Fruit fly (Drosophila melanogaster) whole organism, embryonic: ENCODE results near the gene CrebB.

ENCODE experiments used
- C15 ChIP-seq: fragments of 200-800 bp; sonication (Bioruptor generic); IDR thresholded peaks from 3 replicates; pipeline ENCODE4 v1.3.6; 2022; ENCODE audit warnings: missing biosample characterization, missing genetic modification characterization
- CG10366 ChIP-seq: fragments of 200-800 bp; sonication (Bioruptor generic); IDR thresholded peaks from 2 replicates; pipeline ENCODE4 v1.3.6; 2022; ENCODE audit warnings: missing biosample characterization, missing genetic modification characterization
- CG10431 ChIP-seq: fragments of 200-800 bp; sonication (Bioruptor generic); optimal IDR thresholded peaks from 3 replicates; lab custom pipeline; 2018; ENCODE audit warnings: missing biosample characterization, mild to moderate bottlenecking, missing genetic modification characterization
- CG10565 ChIP-seq: fragments of 200-800 bp; sonication (Bioruptor generic); optimal IDR thresholded peaks from 3 replicates; lab custom pipeline; 2016; ENCODE audit warnings: missing biosample characterization, mild to moderate bottlenecking, missing genetic modification characterization
- CG11560 ChIP-seq: fragments of 200-800 bp; sonication (Bioruptor generic); IDR thresholded peaks from 3 replicates; pipeline ENCODE4 v1.3.6; 2022; ENCODE audit warnings: missing biosample characterization, missing genetic modification characterization
- CG12391 ChIP-seq: fragments of 200-800 bp; sonication (Bioruptor generic); optimal IDR thresholded peaks from 3 replicates; lab custom pipeline; 2018; ENCODE audit warnings: missing biosample characterization, mild to moderate bottlenecking, missing genetic modification characterization, moderate library complexity
- CG1529 ChIP-seq: fragments of 200-800 bp; sonication (Bioruptor generic); optimal IDR thresholded peaks from 3 replicates; lab custom pipeline; 2018; ENCODE audit warnings: missing biosample characterization, missing genetic modification characterization
- CG16813 ChIP-seq: fragments of 200-800 bp; sonication (Bioruptor generic); IDR thresholded peaks from 3 replicates; pipeline ENCODE4 v1.3.6; 2022; ENCODE audit warnings: missing biosample characterization, missing genetic modification characterization; ENCODE audit not compliant: partially characterized antibody
- CG17612 ChIP-seq: fragments of 200-800 bp; sonication (Bioruptor generic); IDR thresholded peaks from 2 replicates; pipeline ENCODE4 v1.3.6; 2022; ENCODE audit warnings: missing biosample characterization, missing genetic modification characterization
- CG1792 ChIP-seq: fragments of 200-800 bp; sonication (Bioruptor generic); optimal IDR thresholded peaks from 2 replicates; lab custom pipeline; 2016; ENCODE audit warnings: missing biosample characterization, missing genetic modification characterization
- CG18619 ChIP-seq: fragments of 200-800 bp; sonication (Bioruptor generic); optimal IDR thresholded peaks from 3 replicates; lab custom pipeline; 2017; ENCODE audit warnings: missing biosample characterization, mild to moderate bottlenecking, missing genetic modification characterization
- CG2116 ChIP-seq: fragments of 200-800 bp; sonication (Bioruptor generic); optimal IDR thresholded peaks from 3 replicates; lab custom pipeline; 2018; ENCODE audit warnings: missing biosample characterization, mild to moderate bottlenecking, missing genetic modification characterization
- CG2889 ChIP-seq: fragments of 200-800 bp; sonication (Bioruptor generic); IDR thresholded peaks from 3 replicates; pipeline ENCODE4 v1.3.6; 2022; ENCODE audit warnings: missing biosample characterization, missing genetic modification characterization
- CG34224 ChIP-seq: fragments of 200-800 bp; sonication (Bioruptor generic); IDR thresholded peaks from 3 replicates; pipeline ENCODE4 v1.3.6; 2022; ENCODE audit warnings: missing biosample characterization, missing genetic modification characterization; ENCODE audit not compliant: partially characterized antibody
- CG3847 ChIP-seq: fragments of 200-800 bp; sonication (Bioruptor generic); IDR thresholded peaks from 2 replicates; pipeline ENCODE4 v1.3.6; 2022; ENCODE audit warnings: missing biosample characterization, missing genetic modification characterization
- CG6791 ChIP-seq: fragments of 200-800 bp; sonication (Bioruptor generic); IDR thresholded peaks from 3 replicates; pipeline ENCODE4 v1.3.6; 2022; ENCODE audit warnings: missing biosample characterization, missing genetic modification characterization; ENCODE audit not compliant: partially characterized antibody
- Dbx ChIP-seq: fragments of 200-800 bp; sonication (Bioruptor generic); IDR thresholded peaks from 3 replicates; pipeline ENCODE4 v1.3.6; 2022; ENCODE audit warnings: missing biosample characterization, missing genetic modification characterization
- Deaf1 ChIP-seq: fragments of 200-800 bp; optimal IDR thresholded peaks from 3 replicates; lab custom pipeline; 2019; ENCODE audit warnings: missing biosample characterization, mild to moderate bottlenecking, missing genetic modification characterization, moderate library complexity
- Dek ChIP-seq: fragments of 200-800 bp; sonication (Bioruptor generic); optimal IDR thresholded peaks from 3 replicates; lab custom pipeline; 2019; ENCODE audit warnings: missing biosample characterization, mild to moderate bottlenecking, missing genetic modification characterization, moderate library complexity
- Fer1 ChIP-seq: fragments of 200-800 bp; sonication (Bioruptor generic); optimal IDR thresholded peaks from 2 replicates; lab custom pipeline; 2017; ENCODE audit warnings: missing biosample characterization, mild to moderate bottlenecking, missing genetic modification characterization
- HLH54F ChIP-seq: fragments of 200-800 bp; sonication (Bioruptor generic); optimal IDR thresholded peaks from 3 replicates; lab custom pipeline; 2016; ENCODE audit warnings: missing biosample characterization, missing genetic modification characterization
- HmgD ChIP-seq: fragments of 200-800 bp; sonication (Bioruptor generic); optimal IDR thresholded peaks from 3 replicates; lab custom pipeline; 2016; ENCODE audit warnings: missing biosample characterization, missing genetic modification characterization
- Hr3 ChIP-seq: fragments of 200-800 bp; sonication (Bioruptor generic); optimal IDR thresholded peaks from 3 replicates; lab custom pipeline; 2016; ENCODE audit warnings: missing biosample characterization, missing genetic modification characterization
- Hr78 ChIP-seq, 2 experiments: fragments of 200-800 bp in 1 of 2; fragments of >200 bp in 1 of 2; sonication (Bioruptor generic) in 1 of 2; optimal IDR thresholded peaks; 2 replicates each; lab custom pipeline; 2017 to 2019; ENCODE audit warnings: missing biosample characterization in 2 of 2, missing genetic modification characterization in 2 of 2, mild to moderate bottlenecking in 1 of 2, moderate library complexity in 1 of 2
- Hsf ChIP-seq: fragments of 200-800 bp; sonication (Bioruptor generic); optimal IDR thresholded peaks from 3 replicates; lab custom pipeline; 2016; ENCODE audit warnings: missing biosample characterization, missing genetic modification characterization
- Kr ChIP-seq: fragments of 200-800 bp; sonication (Bioruptor generic); optimal IDR thresholded peaks from 2 replicates; lab custom pipeline; 2017; ENCODE audit warnings: missing biosample characterization, mild to moderate bottlenecking, missing genetic modification characterization
- Meics ChIP-seq: fragments of 200-800 bp; sonication (Bioruptor generic); optimal IDR thresholded peaks from 2 replicates; lab custom pipeline; 2017; ENCODE audit warnings: missing biosample characterization, mild to moderate bottlenecking, missing genetic modification characterization
- Nf-YB ChIP-seq: fragments of 200-800 bp; sonication (Bioruptor generic); optimal IDR thresholded peaks from 3 replicates; lab custom pipeline; 2019; ENCODE audit warnings: missing biosample characterization, mild to moderate bottlenecking, missing genetic modification characterization, moderate library complexity
- Oli ChIP-seq: fragments of 200-800 bp; sonication (Bioruptor generic); optimal IDR thresholded peaks from 2 replicates; lab custom pipeline; 2018; ENCODE audit warnings: missing biosample characterization, mild to moderate bottlenecking, missing genetic modification characterization, moderate library complexity
- PHDP ChIP-seq: fragments of 200-800 bp; sonication (Bioruptor generic); optimal IDR thresholded peaks from 3 replicates; lab custom pipeline; 2018; ENCODE audit warnings: missing biosample characterization, mild to moderate bottlenecking, missing genetic modification characterization, moderate library complexity
- Poxn ChIP-seq: fragments of 200-800 bp; sonication (Bioruptor generic); IDR thresholded peaks from 2 replicates; pipeline ENCODE4 v1.3.6; 2022; ENCODE audit warnings: missing biosample characterization, missing genetic modification characterization
- Xbp1 ChIP-seq: fragments of 200-800 bp; sonication (Bioruptor generic); optimal IDR thresholded peaks from 3 replicates; lab custom pipeline; 2016; ENCODE audit warnings: missing biosample characterization, mild to moderate bottlenecking, missing genetic modification characterization
- dati ChIP-seq: fragments of 200-800 bp; sonication (Bioruptor generic); IDR thresholded peaks from 2 replicates; pipeline ENCODE4 v1.3.6; 2022; ENCODE audit warnings: missing biosample characterization, missing genetic modification characterization
- dpn ChIP-seq, 2 experiments: fragments of 200-800 bp; sonication (Bioruptor generic); optimal IDR thresholded peaks; 3 replicates each; lab custom pipeline; 2016; ENCODE audit warnings: missing biosample characterization in 2 of 2, missing genetic modification characterization in 2 of 2
- esg ChIP-seq: fragments of 200-800 bp; sonication (Bioruptor generic); conservative IDR thresholded peaks from 2 replicates; pipeline ENCODE4 v1.3.6; 2022; ENCODE audit warnings: missing biosample characterization, missing genetic modification characterization
- grau ChIP-seq: fragments of 200-800 bp; optimal IDR thresholded peaks from 3 replicates; lab custom pipeline; 2019; ENCODE audit warnings: missing biosample characterization, mild to moderate bottlenecking, missing genetic modification characterization, moderate library complexity
- jigr1 ChIP-seq: fragments of 200-800 bp; sonication (Bioruptor generic); IDR thresholded peaks from 3 replicates; pipeline ENCODE4 v1.3.6; 2022; ENCODE audit warnings: missing biosample characterization, missing genetic modification characterization
- knrl ChIP-seq: fragments of 200-800 bp; sonication (Bioruptor generic); IDR thresholded peaks from 3 replicates; pipeline ENCODE4 v1.3.6; 2022; ENCODE audit warnings: missing biosample characterization, missing genetic modification characterization; ENCODE audit not compliant: partially characterized antibody
- maf-S ChIP-seq: fragments of 200-800 bp; sonication (Bioruptor generic); optimal IDR thresholded peaks from 2 replicates; lab custom pipeline; 2016; ENCODE audit warnings: missing biosample characterization, missing genetic modification characterization
- nom ChIP-seq: fragments of 200-800 bp; sonication (Bioruptor generic); optimal IDR thresholded peaks from 2 replicates; lab custom pipeline; 2017; ENCODE audit warnings: missing biosample characterization, missing genetic modification characterization, mild to moderate bottlenecking, moderate library complexity, missing genetic modification reagents
- pan ChIP-seq, 4 experiments: fragments of >200 bp in 3 of 4; fragments of 200-800 bp in 1 of 4; sonication (Bioruptor generic) in 1 of 4; optimal IDR thresholded peaks in 3 of 4; IDR thresholded peaks in 1 of 4; 2 replicates each; pipeline versions ENCODE4 v1.3.6 to Lab custom; 2017 to 2022; ENCODE audit warnings: missing biosample characterization in 2 of 4, missing genetic modification characterization in 2 of 4, mixed read lengths in 1 of 4
- scrt ChIP-seq: fragments of 200-800 bp; sonication (Bioruptor generic); optimal IDR thresholded peaks from 2 replicates; lab custom pipeline; 2018; ENCODE audit warnings: missing biosample characterization, mild to moderate bottlenecking, missing genetic modification characterization, moderate library complexity
- sens-2 ChIP-seq: fragments of 200-800 bp; sonication (Bioruptor generic); IDR thresholded peaks from 2 replicates; pipeline ENCODE4 v1.3.6; 2022; ENCODE audit warnings: missing biosample characterization, missing genetic modification characterization
- sima ChIP-seq: fragments of 200-800 bp; sonication (Bioruptor generic); optimal IDR thresholded peaks from 2 replicates; lab custom pipeline; 2016; ENCODE audit warnings: missing biosample characterization, missing genetic modification characterization
- twi ChIP-seq: fragments of 200-800 bp; optimal IDR thresholded peaks from 2 replicates; lab custom pipeline; 2019; ENCODE audit warnings: missing biosample characterization, mild to moderate bottlenecking, missing genetic modification characterization, moderate library complexity
- zf30C ChIP-seq: fragments of 200-800 bp; sonication (Bioruptor generic); optimal IDR thresholded peaks from 3 replicates; lab custom pipeline; 2018; ENCODE audit warnings: missing biosample characterization, mild to moderate bottlenecking, missing genetic modification characterization
- zfh2 ChIP-seq: fragments of 200-800 bp; sonication (Bioruptor generic); optimal IDR thresholded peaks from 2 replicates; lab custom pipeline; 2016; ENCODE audit warnings: missing biosample characterization, missing genetic modification characterization

Gene CrebB

DNA sequence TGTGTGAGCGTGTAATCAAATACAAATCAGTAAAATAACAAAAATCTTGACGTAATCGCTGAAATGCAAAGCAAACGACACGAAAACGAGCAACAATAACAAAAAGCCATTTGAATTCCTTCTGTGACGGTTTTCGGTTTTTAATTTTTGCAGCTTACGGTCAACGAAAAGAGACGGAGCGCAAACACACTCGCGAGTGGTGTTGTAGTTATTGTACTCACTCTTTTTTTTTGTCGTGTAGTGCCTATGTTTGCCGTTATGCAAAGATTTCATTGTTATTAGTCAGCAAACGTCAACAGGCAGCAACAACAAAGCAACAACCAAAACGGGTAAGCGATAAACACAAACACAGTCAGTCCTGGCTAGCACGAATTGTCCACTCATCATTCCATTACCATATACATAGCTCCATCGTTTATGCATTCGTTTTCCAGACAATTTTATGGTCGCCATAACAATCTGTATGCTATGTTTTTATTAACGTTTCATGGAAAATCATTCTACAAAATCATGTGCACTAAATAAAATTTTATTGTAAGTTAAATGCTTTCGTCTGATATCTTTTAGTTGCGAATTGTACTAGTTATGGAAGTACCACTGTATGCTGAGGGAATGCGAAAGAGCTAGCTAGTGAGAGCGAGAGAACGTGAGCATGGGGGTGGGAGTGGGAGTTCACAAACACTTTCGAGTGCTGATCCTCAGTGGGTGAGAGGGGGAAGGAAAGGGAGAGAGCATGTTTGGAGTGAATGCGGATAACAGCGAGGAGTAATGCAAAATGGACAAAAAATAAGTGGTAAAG is 893 bp downstream of the CrebB start (continued):
- TF ChIP-seq grau (tag; lab: Kevin White, UChicago) (peak; percentile 99), HLH54F (GFP tag; lab: Kevin White, UChicago) (peak; percentile 67), Kr (GFP tag; lab: Kevin White, UChicago) (no peak), dpn (GFP tag; optimal IDR thresholded peaks at IDR 0.05; lab: Kevin White, UChicago) (peak in 1 of 2 experiments; percentile 38), CG1529 (GFP tag; lab: Kevin White, UChicago) (peak; percentile 28), sens-2 (GFP tag; lab: Robert Waterston, UW) (no peak), CG11560 (tag; lab: Robert Waterston, UW) (peak; percentile 71; the same call in 2 of the 3 replicates), Nf-YB (no peak), Oli (tag; lab: Kevin White, UChicago) (peak; percentile 69), HmgD (GFP tag; lab: Kevin White, UChicago) (no peak), zfh2 (GFP tag; lab: Kevin White, UChicago) (peak; percentile 86), jigr1 (no peak), scrt (peak; percentile 77), CG10565 (GFP tag; lab: Kevin White, UChicago) (no peak), zf30C (GFP tag; lab: Kevin White, UChicago) (no peak), C15 (GFP tag; lab: Robert Waterston, UW) (no peak), Poxn (GFP tag; lab: Robert Waterston, UW) (peak; percentile 69), Hr3 (peak; percentile 36), CG17612 (GFP tag; lab: Robert Waterston, UW) (0 out of 2 replicates have a peak, but pooled peaks have one; percentile 47), CG18619 (GFP tag; lab: Kevin White, UChicago) (peak; percentile 58), CG10431 (no peak), Xbp1 (GFP tag; lab: Kevin White, UChicago) (peak; percentile 58), CG6791 (no peak), PHDP (peak; percentile 85), CG2116 (GFP tag; lab: Kevin White, UChicago) (no peak), CG1792 (GFP tag; lab: Kevin White, UChicago) (no peak), CG12391 (tag; lab: Kevin White, UChicago) (peak; percentile 55), Meics (GFP tag; lab: Kevin White, UChicago) (peak; percentile 68), CG2889 (GFP tag; lab: Robert Waterston, UW) (peak; percentile 64), esg (GFP tag; lab: Robert Waterston, UW) (peak; percentile 65), Dek (tag; lab: Kevin White, UChicago) (peak; percentile 80), Deaf1 (tag; lab: Kevin White, UChicago) (peak; percentile 58), Fer1 (GFP tag; lab: Kevin White, UChicago) (peak; percentile 86), nom (GFP tag; lab: Kevin White, UChicago) (peak; percentile 45), maf-S (GFP tag; lab: Kevin White, UChicago) (peak; percentile 24), CG10366 (GFP tag; lab: Robert Waterston, UW) (peak; percentile 64), CG16813 (GFP tag; lab: Robert Waterston, UW) (no peak), knrl (GFP tag; lab: Robert Waterston, UW) (no peak), Hsf (GFP tag; lab: Kevin White, UChicago) (peak; percentile 61), dati (GFP tag; lab: Robert Waterston, UW) (no peak), pan (optimal IDR thresholded peaks at IDR 0.05; lab: Kevin White, UChicago) (no peak), pan (GFP tag; optimal IDR thresholded peaks at IDR 0.05 in 1 of 2, IDR thresholded peaks at IDR 0.05 in 1 of 2) (peak in 1 of 2 experiments; percentile 75), CG3847 (GFP tag; lab: Robert Waterston, UW) (peak; percentile 66), CG34224 (no peak), Dbx (GFP tag; lab: Robert Waterston, UW) (peak; percentile 78), Hr78 (GFP tag; optimal IDR thresholded peaks at IDR 0.05; lab: Kevin White, UChicago) (no peak), sima (GFP tag; lab: Kevin White, UChicago) (no peak), twi (tag; lab: Kevin White, UChicago) (peak; percentile 38)
